Fruit fly (Drosophila melanogaster): Measurements from ENCODE around the gene CG12035.

The CG12035 gene

dm6 chr3L:1745432-1745831 lies 21.2 kb downstream of the CG12035 start:
- TF ChIP-seq CG17801 (GFP tag; optimal IDR thresholded peaks at IDR 0.05; ENCODE audit: partially characterized antibody): no peak

- TF ChIP-seq CG17801 (GFP tag; optimal IDR thresholded peaks at IDR 0.05; ENCODE audit: partially characterized antibody): peak; percentile 98
Measured at dm6 chr3L:1746338-1747199, 22.4 kb downstream of the CG12035 start, which contains the start of gene CG13921. Gene CG13921, plus strand, starts transcription at chr3L:1746907.

- TF ChIP-seq CG17801 (GFP tag; optimal IDR thresholded peaks at IDR 0.05; ENCODE audit: partially characterized antibody): no peak
Measured at dm6 chr3L:1748218-1748617, 24.0 kb downstream of the CG12035 start.

dm6 chr3L:1754262-1754661 lies 30.1 kb downstream of the CG12035 start:
- TF ChIP-seq CG17801 (GFP tag; optimal IDR thresholded peaks at IDR 0.05; ENCODE audit: partially characterized antibody): no peak

- no peak for TF ChIP-seq CG17801 (GFP tag; optimal IDR thresholded peaks at IDR 0.05; ENCODE audit: partially characterized antibody)
Measured at dm6 chr3L:1754935-1755334, 30.7 kb downstream of the CG12035 start.

dm6 chr3L:1755458-1755984 lies 31.3 kb downstream of the CG12035 start, which contains the start of gene Cht2:
Gene Cht2, minus strand, starts transcription at chr3L:1755934.
- peak; percentile 56 for TF ChIP-seq CG17801 (GFP tag; optimal IDR thresholded peaks at IDR 0.05; ENCODE audit: partially characterized antibody)

dm6 chr3L:1756143-1756542 lies 32.0 kb downstream of the CG12035 start, which contains the start of gene CG8001:
Gene CG8001, plus strand, starts transcription at chr3L:1756159.
- TF ChIP-seq CG17801 (GFP tag; optimal IDR thresholded peaks at IDR 0.05; ENCODE audit: partially characterized antibody): no peak

dm6 chr3L:1771658-1772057 lies 47.5 kb downstream of the CG12035 start, which contains the start of gene Dhc62B:
Gene Dhc62B, minus strand, starts transcription at chr3L:1771758.
- no peak for TF ChIP-seq CG17801 (GFP tag; optimal IDR thresholded peaks at IDR 0.05; ENCODE audit: partially characterized antibody)

- no peak for TF ChIP-seq CG17801 (GFP tag; optimal IDR thresholded peaks at IDR 0.05; ENCODE audit: partially characterized antibody)
Measured at dm6 chr3L:1772593-1772992, 48.4 kb downstream of the CG12035 start.

All from ovary, adult (tissue).